Worm (Caenorhabditis elegans): ENCODE results near the gene prx-13.

- TF ChIP-seq ama-1 (optimal IDR thresholded peaks at IDR 0.05): no peak
- no peak for TF ChIP-seq Y75B8A.6 (GFP tag; IDR thresholded peaks at IDR 0.05)
- TF ChIP-seq daf-16 (GFP tag; optimal IDR thresholded peaks at IDR 0.05): no peak
- no peak for TF ChIP-seq daf-16 (tag; optimal IDR thresholded peaks at IDR 0.05)
- TF ChIP-seq mep-1 (tag; optimal IDR thresholded peaks at IDR 0.05): no peak
- no peak for TF ChIP-seq nhr-28 (tag; optimal IDR thresholded peaks at IDR 0.05)
- no peak for TF ChIP-seq fkh-10 (GFP tag; optimal IDR thresholded peaks at IDR 0.05)
Observed at ce11 chrII:7207649-7208048, 44.2 kb downstream of the prx-13 start.
